Worm (Caenorhabditis elegans) whole organism, mixed stage, embryonic: ENCODE measurements around the gene Y51B9A.6.

Experiments used
- ceh-43 ChIP-seq: fragments of 200-800 bp; sonication (Bioruptor generic); optimal IDR thresholded peaks from 2 replicates; lab custom pipeline; 2018; ENCODE audit warnings: mild to moderate bottlenecking, missing genetic modification characterization, moderate library complexity, missing compliant biosample characterization
- ces-1 ChIP-seq: fragments of 150-350 bp; optimal IDR thresholded peaks from 2 replicates; lab custom pipeline; 2014; ENCODE audit warnings: missing biosample characterization, missing genetic modification reagents, missing genetic modification characterization
- cnd-1 ChIP-seq: fragments of 200-800 bp; sonication (Bioruptor generic); optimal IDR thresholded peaks from 2 replicates; lab custom pipeline; 2018; ENCODE audit warnings: mild to moderate bottlenecking, missing genetic modification characterization, missing compliant biosample characterization
- elt-3 ChIP-seq: fragments of 150-350 bp; optimal IDR thresholded peaks from 2 replicates; lab custom pipeline; 2014; ENCODE audit warnings: missing biosample characterization, missing genetic modification characterization
- lin-13 ChIP-seq: fragments of 150-350 bp; optimal IDR thresholded peaks from 2 replicates; lab custom pipeline; 2014; ENCODE audit warnings: missing biosample characterization, missing genetic modification characterization
- lsy-2 ChIP-seq: fragments of 150-350 bp; optimal IDR thresholded peaks from 2 replicates; lab custom pipeline; 2014; ENCODE audit warnings: missing biosample characterization, missing genetic modification characterization
- nhr-12 ChIP-seq: fragments of 150-350 bp; optimal IDR thresholded peaks from 2 replicates; lab custom pipeline; 2014; ENCODE audit warnings: missing biosample characterization, missing genetic modification characterization
- nhr-2 ChIP-seq: fragments of 150-350 bp; optimal IDR thresholded peaks from 2 replicates; lab custom pipeline; 2014; ENCODE audit warnings: missing biosample characterization, missing genetic modification characterization
- nhr-237 ChIP-seq: fragments of 150-350 bp; optimal IDR thresholded peaks from 2 replicates; lab custom pipeline; 2014; ENCODE audit warnings: missing biosample characterization, missing genetic modification characterization
- nhr-76 ChIP-seq: sonication (generic microtip); optimal IDR thresholded peaks from 2 replicates; lab custom pipeline; 2017; ENCODE audit warnings: missing biosample characterization, missing genetic modification characterization
- pha-4 ChIP-seq: fragments of 150-350 bp; optimal IDR thresholded peaks from 2 replicates; lab custom pipeline; 2018; ENCODE audit warnings: missing biosample characterization, missing genetic modification reagents, missing genetic modification characterization
- unc-62 ChIP-seq: fragments of 150-350 bp; optimal IDR thresholded peaks from 2 replicates; lab custom pipeline; 2014; ENCODE audit warnings: missing biosample characterization, missing genetic modification reagents, missing genetic modification characterization
- ztf-11 ChIP-seq: fragments of 150-350 bp; optimal IDR thresholded peaks from 2 replicates; lab custom pipeline; 2014; ENCODE audit warnings: missing biosample characterization, missing genetic modification characterization

DNA sequence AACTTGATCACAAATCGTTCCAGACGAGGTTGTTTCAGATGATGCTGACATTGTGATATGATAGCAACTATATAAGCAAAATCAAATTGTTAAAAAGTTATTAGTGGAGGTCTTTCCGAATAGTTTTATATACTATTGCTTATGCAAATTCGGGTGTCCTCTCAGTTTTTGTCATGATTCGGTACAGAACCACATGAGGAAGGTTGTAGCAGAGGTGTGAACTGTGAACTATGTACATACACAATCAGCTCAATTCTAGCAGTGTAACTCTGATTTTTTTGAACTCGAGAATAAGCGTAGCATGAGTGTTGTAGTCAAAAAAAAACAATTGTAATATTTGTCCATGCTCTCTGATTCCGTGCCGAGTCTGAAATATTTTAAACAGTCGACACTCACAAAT, at the start of gene Y51B9A.6:
- TF ChIP-seq pha-4 (tag; lab: Kevin White, UChicago) (no peak), elt-3 (tag; lab: Kevin White, UChicago) (no peak), nhr-2 (no peak), cnd-1 (tag; lab: Kevin White, UChicago) (no peak), nhr-237 (tag; lab: Kevin White, UChicago) (no peak), nhr-12 (tag; lab: Kevin White, UChicago) (no peak), ces-1 (GFP tag; lab: Kevin White, UChicago) (no peak), lin-13 (tag; lab: Kevin White, UChicago) (no peak), ztf-11 (tag; lab: Kevin White, UChicago) (no peak), lsy-2 (no peak), ceh-43 (GFP tag; lab: Kevin White, UChicago) (no peak), unc-62 (GFP tag; lab: Kevin White, UChicago) (no peak), nhr-76 (no peak)
